Fruit fly (Drosophila melanogaster): ENCODE data around the gene mRpL50.
A peak's percentile ranks its signal among the peaks of the same experiment; 100 is the strongest.

mRpL50 gene

DNA sequence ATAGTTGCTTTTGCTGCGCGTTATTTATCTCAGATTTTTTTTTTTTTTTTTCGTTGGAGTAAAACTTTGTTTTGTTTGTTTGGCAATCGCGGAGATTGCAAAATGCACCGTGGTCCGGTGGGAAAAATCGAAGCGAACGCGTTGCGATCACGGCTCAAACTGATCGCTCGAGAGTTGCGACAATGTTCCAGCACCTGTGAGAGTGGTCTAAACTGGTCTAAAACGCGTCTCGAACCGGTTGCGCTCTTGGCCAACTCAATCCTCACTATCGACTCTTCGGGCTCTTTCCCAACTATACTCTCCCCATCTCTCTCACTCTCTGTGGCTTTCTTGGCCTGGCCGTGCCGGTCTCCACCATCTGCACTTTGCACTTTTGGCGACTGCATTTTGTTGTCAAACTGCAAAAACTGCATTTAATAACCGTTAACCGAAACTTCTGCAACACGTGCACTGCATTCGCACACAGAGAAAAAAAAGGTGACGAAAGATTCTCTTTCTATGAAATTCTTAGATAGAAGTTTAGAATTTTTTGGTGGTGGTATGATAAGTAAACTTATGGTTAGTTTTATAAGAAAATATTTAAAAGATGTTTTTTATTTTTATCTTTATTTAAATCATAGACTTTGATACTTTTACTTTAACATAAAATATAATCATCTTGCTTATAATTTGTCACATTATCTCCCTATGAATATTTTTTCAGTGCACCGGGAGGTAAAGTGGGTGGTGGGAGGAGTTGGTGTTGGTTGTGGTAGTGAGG lies 20.2 kb upstream of the mRpL50 start, which contains the start of gene CG14830 (continued):
- TF ChIP-seq topi (GFP tag; optimal IDR thresholded peaks at IDR 0.05) (peak; percentile 41), CG8119 (GFP tag; IDR thresholded peaks at IDR 0.05) (peak; percentile 49), CG6854 (GFP tag; optimal IDR thresholded peaks at IDR 0.05) (no peak), fd59A (GFP tag; optimal IDR thresholded peaks at IDR 0.05) (no peak), acj6 (GFP tag; optimal IDR thresholded peaks at IDR 0.05) (no peak), Sox14 (GFP tag; optimal IDR thresholded peaks at IDR 0.05) (no peak), CG6276 (GFP tag; optimal IDR thresholded peaks at IDR 0.05) (peak; percentile 81), Ets21C (GFP tag; optimal IDR thresholded peaks at IDR 0.05) (no peak), eg (GFP tag; IDR thresholded peaks at IDR 0.05) (peak; percentile 72)

- TF ChIP-seq CG10631 (GFP tag; optimal IDR thresholded peaks at IDR 0.05) (peak; percentile 51), Met (GFP tag; optimal IDR thresholded peaks at IDR 0.05) (no peak), CG34406 (GFP tag; optimal IDR thresholded peaks at IDR 0.05) (peak; percentile 31), Sox102F (GFP tag; optimal IDR thresholded peaks at IDR 0.05) (no peak), CG6276 (GFP tag; optimal IDR thresholded peaks at IDR 0.05) (peak; percentile 45), CG9139 (GFP tag; optimal IDR thresholded peaks at IDR 0.05) (peak; percentile 45), CG11294 (GFP tag; IDR thresholded peaks at IDR 0.05) (no peak), ss (GFP tag; optimal IDR thresholded peaks at IDR 0.05) (peak; percentile 16 to 58), CG3032 (tag; optimal IDR thresholded peaks at IDR 0.05) (peak; percentile 68), Lpt (GFP tag; optimal IDR thresholded peaks at IDR 0.05) (no peak), Ets21C (GFP tag; optimal IDR thresholded peaks at IDR 0.05) (no peak), CG31627 (GFP tag; optimal IDR thresholded peaks at IDR 0.05) (no peak), Eip78C (GFP tag) (peak; percentile 91), CG8632 (GFP tag; optimal IDR thresholded peaks at IDR 0.05) (peak; percentile 40), Eip93F (GFP tag; optimal IDR thresholded peaks at IDR 0.05) (no peak), topi (GFP tag; optimal IDR thresholded peaks at IDR 0.05) (no peak), CG10669 (GFP tag; optimal IDR thresholded peaks at IDR 0.05) (peak; percentile 67), fd85E (GFP tag; optimal IDR thresholded peaks at IDR 0.05) (no peak), CG6854 (GFP tag; optimal IDR thresholded peaks at IDR 0.05) (no peak), net (GFP tag; optimal IDR thresholded peaks at IDR 0.05) (peak; percentile 44), fkh (GFP tag; optimal IDR thresholded peaks at IDR 0.05) (no peak), fd59A (GFP tag; optimal IDR thresholded peaks at IDR 0.05) (peak; percentile 21), CG7368 (GFP tag; optimal IDR thresholded peaks at IDR 0.05) (peak; percentile 35), Hr4 (GFP tag; optimal IDR thresholded peaks at IDR 0.05) (peak; percentile 63), CG6163 (GFP tag; IDR thresholded peaks at IDR 0.05) (peak; percentile 59; the same call in 1 of the 3 replicates), salr (GFP tag; optimal IDR thresholded peaks at IDR 0.05) (peak in 1 of 2 experiments; percentile 23), Eip75B (GFP tag; optimal IDR thresholded peaks at IDR 0.05) (peak; percentile 25), CG1621 (tag; optimal IDR thresholded peaks at IDR 0.05) (no peak), Gug (GFP tag; IDR thresholded peaks at IDR 0.05) (peak; percentile 15; the same call in 1 of the 2 replicates), CG32006 (GFP tag; optimal IDR thresholded peaks at IDR 0.05) (peak; percentile 56), Blimp-1 (GFP tag; optimal IDR thresholded peaks at IDR 0.05) (no peak), pdm3 (GFP tag; optimal IDR thresholded peaks at IDR 0.05) (peak; percentile 32), Ets96B (tag; optimal IDR thresholded peaks at IDR 0.05) (peak; percentile 52), CG15336 (GFP tag; IDR thresholded peaks at IDR 0.05) (peak; percentile 69), CG6808 (GFP tag; optimal IDR thresholded peaks at IDR 0.05) (peak; percentile 71), CG11902 (GFP tag; optimal IDR thresholded peaks at IDR 0.05) (peak; percentile 41), cyc (GFP tag; optimal IDR thresholded peaks at IDR 0.05) (no peak), dac (GFP tag; optimal IDR thresholded peaks at IDR 0.05) (no peak), lz (GFP tag; optimal IDR thresholded peaks at IDR 0.05) (no peak), eg (GFP tag; IDR thresholded peaks at IDR 0.05) (peak; percentile 52; the same call in 2 of the 3 replicates), dsx (GFP tag; optimal IDR thresholded peaks at IDR 0.05; ENCODE audit: poor library complexity, severe bottlenecking) (peak; percentile 54), OdsH (GFP tag; optimal IDR thresholded peaks at IDR 0.05) (peak; percentile 56), vri (GFP tag; optimal IDR thresholded peaks at IDR 0.05) (no peak), CG3919 (GFP tag; optimal IDR thresholded peaks at IDR 0.05) (peak; percentile 65), Hr39 (GFP tag; optimal IDR thresholded peaks at IDR 0.05) (peak; percentile 7)
Observed at dm6 chr3L:7262471-7262870, 18.7 kb upstream of the mRpL50 start.

Data from whole organism, prepupa.